Worm (Caenorhabditis elegans): ENCODE results near the gene E02H9.13.
A peak's percentile ranks its signal among the peaks of the same experiment; 100 is the strongest.

Gene E02H9.13

DNA sequence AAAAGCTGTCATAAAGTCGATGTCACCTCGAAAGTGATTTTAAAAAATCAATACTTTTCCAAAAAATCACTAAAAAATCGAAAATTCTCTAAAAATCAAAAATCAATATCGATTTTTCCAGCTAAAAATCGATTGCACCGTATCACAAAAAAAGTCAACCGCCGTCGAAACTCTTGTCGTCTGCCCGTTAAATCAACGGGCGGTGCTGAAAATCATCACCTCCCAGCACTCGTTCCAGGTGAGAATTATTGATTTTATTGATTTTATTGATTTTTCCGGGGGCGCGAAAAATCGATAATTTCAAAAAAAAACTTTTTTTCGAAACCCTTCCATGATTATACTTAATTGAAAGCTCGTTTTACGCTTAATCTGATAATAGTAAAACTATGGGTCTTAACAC, 19.0 kb downstream of the E02H9.13 start:
- TF ChIP-seq ref-1 (GFP tag; conservative IDR thresholded peaks at IDR 0.05), result no peak
- peak; percentile 83 for TF ChIP-seq T22C8.4 (GFP tag; IDR thresholded peaks at IDR 0.05)
- no peak for TF ChIP-seq ztf-29 (GFP tag; IDR thresholded peaks at IDR 0.05)

DNA sequence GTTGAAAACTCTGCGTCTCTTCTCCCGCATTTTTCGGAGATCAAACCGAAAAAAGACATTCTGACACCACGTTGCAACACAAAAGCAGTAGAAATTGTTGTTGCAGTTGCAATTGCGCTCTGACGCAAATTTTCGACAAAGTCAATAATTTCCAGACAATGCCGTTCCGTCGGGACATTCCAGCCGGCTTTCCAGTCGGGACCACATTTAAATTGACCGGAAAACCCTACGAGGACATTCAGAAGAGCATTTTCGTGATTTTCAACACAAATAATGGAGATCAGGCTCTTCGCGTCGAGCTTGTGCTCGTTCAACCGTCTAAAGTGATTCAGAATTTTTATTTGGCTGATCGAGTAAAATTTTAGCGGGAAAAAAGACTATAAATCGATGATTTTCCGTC, 19.6 kb downstream of the E02H9.13 start:
- TF ChIP-seq T22C8.4 (GFP tag; IDR thresholded peaks at IDR 0.05) (no peak), ztf-29 (GFP tag; IDR thresholded peaks at IDR 0.05) (no peak), cog-1 (tag; optimal IDR thresholded peaks at IDR 0.05) (no peak), med-1 (GFP tag; optimal IDR thresholded peaks at IDR 0.05; ENCODE audit: insufficient read depth) (no peak), flt-1 (GFP tag; IDR thresholded peaks at IDR 0.05) (no peak), klf-2 (GFP tag; conservative IDR thresholded peaks at IDR 0.05) (no peak), ref-1 (GFP tag; conservative IDR thresholded peaks at IDR 0.05) (no peak), tab-1 (GFP tag; IDR thresholded peaks at IDR 0.05) (no peak), ztf-23 (GFP tag; IDR thresholded peaks at IDR 0.05) (no peak)

- TF ChIP-seq flt-1 (GFP tag; IDR thresholded peaks at IDR 0.05), result no peak
- TF ChIP-seq T22C8.4 (GFP tag; IDR thresholded peaks at IDR 0.05), result no peak
- TF ChIP-seq ref-1 (GFP tag; conservative IDR thresholded peaks at IDR 0.05), result no peak
- TF ChIP-seq ztf-23 (GFP tag; IDR thresholded peaks at IDR 0.05), result no peak
- TF ChIP-seq med-1 (GFP tag; optimal IDR thresholded peaks at IDR 0.05; ENCODE audit: insufficient read depth), result no peak
- TF ChIP-seq tab-1 (GFP tag; IDR thresholded peaks at IDR 0.05), result no peak
- no peak for TF ChIP-seq klf-2 (GFP tag; conservative IDR thresholded peaks at IDR 0.05)
- TF ChIP-seq ztf-29 (GFP tag; IDR thresholded peaks at IDR 0.05), result no peak
- no peak for TF ChIP-seq cog-1 (tag; optimal IDR thresholded peaks at IDR 0.05)
Observed at ce11 chrIII:2418159-2418658, 20.3 kb downstream of the E02H9.13 start, which contains the start of the genes W04B5.5 and W04B5.3. Gene W04B5.5 (minus strand): TSS chrIII:2418209. Gene W04B5.3 (plus strand): TSS chrIII:2418514.

ce11 chrIII:2410925-2411450, 27.6 kb downstream of the E02H9.13 start, which contains the start of gene mrpl-30:
Gene mrpl-30 (minus strand): TSS chrIII:2410975.
- TF ChIP-seq cog-1 (tag; optimal IDR thresholded peaks at IDR 0.05) (no peak), T22C8.4 (GFP tag; IDR thresholded peaks at IDR 0.05) (0 out of 2 replicates have a peak, but pooled peaks have one; percentile 47)

ce11 chrIII:2401126-2402123, 37.1 kb downstream of the E02H9.13 start, which contains the start of the genes cic-1 and strm-1:
Gene cic-1 (minus strand): TSS chrIII:2401221.
Gene strm-1 (plus strand): TSS chrIII:2402070.
- TF ChIP-seq klf-2 (GFP tag; conservative IDR thresholded peaks at IDR 0.05) (no peak), T22C8.4 (GFP tag; IDR thresholded peaks at IDR 0.05) (peak; percentile 66)

DNA sequence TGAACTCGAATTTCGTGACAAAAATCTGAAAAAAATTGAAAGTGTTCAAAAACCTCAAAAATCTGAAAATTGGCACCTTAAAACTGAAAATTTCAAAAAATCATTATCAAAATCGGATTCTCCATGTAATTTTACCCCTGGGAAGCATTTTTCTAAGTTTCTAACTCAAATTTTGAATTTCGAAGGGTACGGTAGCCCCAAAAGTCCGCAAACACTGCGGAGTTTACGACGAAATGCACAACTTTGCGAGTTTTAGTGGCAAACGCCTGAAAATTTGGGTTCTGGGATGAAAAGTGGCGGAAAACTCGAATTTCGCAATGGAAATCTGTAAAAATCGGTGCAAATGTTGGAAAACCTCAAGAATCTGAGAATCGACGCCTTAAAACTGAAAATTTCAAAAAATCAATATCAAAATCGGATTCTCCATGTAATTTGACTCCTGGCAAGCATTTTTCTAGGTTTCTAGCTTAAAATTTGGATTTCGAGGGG, 44.8 kb downstream of the E02H9.13 start:
- TF ChIP-seq tab-1 (GFP tag; IDR thresholded peaks at IDR 0.05) (no peak), ztf-29 (GFP tag; IDR thresholded peaks at IDR 0.05) (no peak), med-1 (GFP tag; optimal IDR thresholded peaks at IDR 0.05; ENCODE audit: insufficient read depth) (no peak), flt-1 (GFP tag; IDR thresholded peaks at IDR 0.05) (no peak), ztf-23 (GFP tag; IDR thresholded peaks at IDR 0.05) (no peak)

DNA sequence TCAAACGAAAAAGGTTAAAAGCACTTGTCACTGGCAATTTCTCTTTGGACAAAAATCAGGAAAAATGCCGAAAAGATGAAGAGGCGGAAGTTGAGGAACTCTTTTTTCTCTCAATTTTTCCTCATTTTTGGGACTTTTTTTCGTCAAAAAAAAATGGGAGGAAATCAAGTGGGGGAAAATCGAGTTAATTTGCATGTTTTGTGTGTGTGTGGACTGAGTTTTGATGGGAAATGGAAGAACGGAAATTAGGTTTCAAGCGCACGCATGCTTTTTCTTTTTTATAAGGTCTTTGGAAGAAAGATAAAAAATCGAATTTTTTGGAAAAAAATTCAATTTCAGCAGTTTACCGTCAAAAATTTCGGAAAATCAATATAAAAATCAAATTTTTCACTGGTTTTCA, 46.8 kb downstream of the E02H9.13 start:
- TF ChIP-seq flt-1 (GFP tag; IDR thresholded peaks at IDR 0.05) (no peak), T22C8.4 (GFP tag; IDR thresholded peaks at IDR 0.05) (no peak), ref-1 (GFP tag; conservative IDR thresholded peaks at IDR 0.05) (no peak), tab-1 (GFP tag; IDR thresholded peaks at IDR 0.05) (no peak), med-1 (GFP tag; optimal IDR thresholded peaks at IDR 0.05; ENCODE audit: insufficient read depth) (no peak), cog-1 (tag; optimal IDR thresholded peaks at IDR 0.05) (no peak), klf-2 (GFP tag; conservative IDR thresholded peaks at IDR 0.05) (no peak), ztf-29 (GFP tag; IDR thresholded peaks at IDR 0.05) (no peak), ztf-23 (GFP tag; IDR thresholded peaks at IDR 0.05) (no peak)

Measured in whole organism, midembryonic.